Fruit fly (Drosophila melanogaster) whole organism, wandering third instar larva: ENCODE results near the gene amrt.

Experiments
- Abd-B ChIP-seq: fragments of >200 bp; optimal IDR thresholded peaks from 2 replicates; lab custom pipeline; 2017; ENCODE audit warnings: missing biosample characterization, missing genetic modification characterization
- Hr78 ChIP-seq: fragments of >200 bp; optimal IDR thresholded peaks from 2 replicates; lab custom pipeline; 2017; ENCODE audit warnings: missing biosample characterization, missing genetic modification characterization
- Myc ChIP-seq: fragments of >200 bp; optimal IDR thresholded peaks from 2 replicates; lab custom pipeline; 2017
- Rel ChIP-seq, 2 experiments: fragments of 200-800 bp; sonication (Bioruptor generic) in 1 of 2; optimal IDR thresholded peaks; 2 replicates in 1 of 2; 3 replicates in 1 of 2; lab custom pipeline; 2016 to 2019; ENCODE audit warnings: mild to moderate bottlenecking in 2 of 2, missing biosample characterization in 2 of 2, missing genetic modification characterization in 2 of 2, moderate library complexity in 1 of 2
- dsf ChIP-seq: sonication (Bioruptor generic); optimal IDR thresholded peaks from 2 replicates; lab custom pipeline; 2016; ENCODE audit warnings: missing biosample characterization, missing genetic modification characterization, borderline replicate concordance
- ey ChIP-seq: fragments of 200-800 bp; sonication (Bioruptor generic); optimal IDR thresholded peaks from 2 replicates; lab custom pipeline; 2016; ENCODE audit warnings: missing biosample characterization, missing genetic modification characterization
- fru ChIP-seq: fragments of 200-800 bp; sonication (Bioruptor generic); optimal IDR thresholded peaks from 3 replicates; lab custom pipeline; 2016; ENCODE audit warnings: missing biosample characterization, mild to moderate bottlenecking, missing genetic modification characterization
- h ChIP-seq: fragments of 200-800 bp; sonication (Bioruptor generic); optimal IDR thresholded peaks from 3 replicates; lab custom pipeline; 2016; ENCODE audit warnings: missing biosample characterization, mild to moderate bottlenecking, missing genetic modification characterization
- lola ChIP-seq: fragments of >200 bp; optimal IDR thresholded peaks from 2 replicates; lab custom pipeline; 2017; ENCODE audit warnings: missing biosample characterization, missing genetic modification characterization
- pan ChIP-seq: fragments of >200 bp; optimal IDR thresholded peaks from 2 replicates; lab custom pipeline; 2017
- psq ChIP-seq: fragments of 200-800 bp; sonication (Bioruptor generic); optimal IDR thresholded peaks from 3 replicates; lab custom pipeline; 2017; ENCODE audit warnings: missing biosample characterization, mild to moderate bottlenecking, missing genetic modification characterization, moderate library complexity
- usp ChIP-seq: fragments of >200 bp; optimal IDR thresholded peaks from 2 replicates; lab custom pipeline; 2017; ENCODE audit warnings: missing biosample characterization, missing genetic modification characterization
- woc ChIP-seq: sonication (Bioruptor generic); optimal IDR thresholded peaks from 2 replicates; lab custom pipeline; 2016; ENCODE audit warnings: missing biosample characterization, mild to moderate bottlenecking, missing genetic modification characterization

- no peak for TF ChIP-seq woc (GFP tag; lab: Kevin White, UChicago)
- TF ChIP-seq h: no peak
- no peak for TF ChIP-seq ey (GFP tag; lab: Kevin White, UChicago)
- no peak for TF ChIP-seq fru
- no peak for TF ChIP-seq Myc (lab: Kevin White, UChicago)
- no peak for TF ChIP-seq lola (GFP tag; lab: Kevin White, UChicago)
- TF ChIP-seq psq: no peak
- no peak for TF ChIP-seq pan
- no peak for TF ChIP-seq Rel (GFP tag; optimal IDR thresholded peaks at IDR 0.05; lab: Kevin White, UChicago)
- TF ChIP-seq Rel (tag; optimal IDR thresholded peaks at IDR 0.05; lab: Kevin White, UChicago): no peak
- no peak for TF ChIP-seq Abd-B (GFP tag; lab: Kevin White, UChicago)
- no peak for TF ChIP-seq Hr78 (GFP tag; lab: Kevin White, UChicago)
- TF ChIP-seq usp (GFP tag; lab: Kevin White, UChicago): no peak
- TF ChIP-seq dsf (GFP tag; lab: Kevin White, UChicago): no peak
Observed at dm6 chrX:13804398-13804797, 22.1 kb downstream of the amrt start.
